Worm (Caenorhabditis elegans) whole organism, L2 larva: ENCODE results near the gene trpp-11.

ENCODE experiments used
- R02D3.7 ChIP-seq: fragments of 150-350 bp; optimal IDR thresholded peaks from 2 replicates; lab custom pipeline; 2014; ENCODE audit warnings: missing biosample characterization, missing genetic modification characterization
- ama-1 ChIP-seq: fragments of 150-350 bp; optimal IDR thresholded peaks from 2 replicates; lab custom pipeline; 2018; ENCODE audit warnings: inconsistent platforms
- blmp-1 ChIP-seq: sonication (generic microtip); optimal IDR thresholded peaks from 2 replicates; lab custom pipeline; 2017; ENCODE audit warnings: missing genetic modification characterization, mild to moderate bottlenecking, missing compliant biosample characterization, antibody characterized with exemption, moderate library complexity; ENCODE audit not compliant: insufficient read depth
- crh-2 ChIP-seq: sonication (generic microtip); optimal IDR thresholded peaks from 2 replicates; lab custom pipeline; 2017; ENCODE audit warnings: missing biosample characterization, missing genetic modification characterization
- dmd-4 ChIP-seq: sonication (generic microtip); optimal IDR thresholded peaks from 2 replicates; lab custom pipeline; 2017; ENCODE audit warnings: missing biosample characterization, missing genetic modification characterization
- egl-27 ChIP-seq: sonication (generic microtip); optimal IDR thresholded peaks from 3 replicates; lab custom pipeline; 2017; ENCODE audit warnings: missing biosample characterization, missing genetic modification reagents, missing genetic modification characterization
- elt-3 ChIP-seq: sonication (generic microtip); optimal IDR thresholded peaks from 2 replicates; lab custom pipeline; 2017; ENCODE audit warnings: missing biosample characterization, missing genetic modification characterization
- fos-1 ChIP-seq: fragments of 150-350 bp; optimal IDR thresholded peaks from 2 replicates; lab custom pipeline; 2014; ENCODE audit warnings: missing biosample characterization, missing genetic modification characterization
- lin-11 ChIP-seq: fragments of 150-350 bp; sonication (generic microtip); optimal IDR thresholded peaks from 2 replicates; lab custom pipeline; 2014; ENCODE audit warnings: missing biosample characterization, missing genetic modification characterization, inconsistent platforms, mixed read lengths
- lin-39 ChIP-seq: fragments of 150-350 bp; optimal IDR thresholded peaks from 2 replicates; lab custom pipeline; 2014; ENCODE audit warnings: missing biosample characterization, missing genetic modification reagents, missing genetic modification characterization
- nhr-237 ChIP-seq: fragments of 150-350 bp; optimal IDR thresholded peaks from 2 replicates; lab custom pipeline; 2014; ENCODE audit warnings: missing biosample characterization, missing genetic modification characterization
- skn-1 ChIP-seq: sonication (generic microtip); optimal IDR thresholded peaks from 2 replicates; lab custom pipeline; 2017; ENCODE audit warnings: missing biosample characterization, missing genetic modification characterization
- unc-55 ChIP-seq: fragments of 150-350 bp; sonication (generic microtip); optimal IDR thresholded peaks from 3 replicates; lab custom pipeline; 2014; ENCODE audit warnings: missing biosample characterization, missing genetic modification reagents, missing genetic modification characterization
- ztf-11 ChIP-seq: sonication (generic microtip); optimal IDR thresholded peaks from 2 replicates; lab custom pipeline; 2017; ENCODE audit warnings: missing biosample characterization, missing genetic modification characterization

DNA sequence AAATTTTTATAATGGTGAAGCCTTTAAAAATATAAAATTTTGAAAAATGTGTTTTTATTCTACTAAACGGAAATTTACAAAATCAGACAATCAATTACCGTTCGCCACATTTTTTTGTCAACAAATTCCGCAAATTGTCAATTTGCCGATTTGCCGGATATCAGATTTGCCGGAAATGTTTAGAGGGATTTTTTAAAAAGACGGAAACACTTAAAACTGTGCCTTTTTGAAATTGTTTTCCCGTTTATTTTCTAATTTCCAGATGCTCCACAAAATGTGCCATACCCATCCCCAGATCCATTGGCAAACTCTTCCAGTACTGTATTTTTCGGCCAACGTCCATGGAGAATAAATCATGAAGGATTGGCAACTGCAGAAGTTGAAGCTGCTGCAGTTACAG lies 2.6 kb downstream of the trpp-11 start:
- TF ChIP-seq crh-2 (tag; lab: Kevin White, UChicago), result no peak
- TF ChIP-seq egl-27, result no peak
- no peak for TF ChIP-seq dmd-4
- no peak for TF ChIP-seq R02D3.7 (tag; lab: Kevin White, UChicago)
- TF ChIP-seq nhr-237 (tag; lab: Kevin White, UChicago), result no peak
- TF ChIP-seq lin-11 (tag; lab: Kevin White, UChicago), result no peak
- no peak for TF ChIP-seq lin-39 (tag; lab: Kevin White, UChicago)
- no peak for TF ChIP-seq unc-55 (GFP tag; lab: Kevin White, UChicago)
- TF ChIP-seq fos-1, result no peak
- no peak for TF ChIP-seq skn-1 (tag; lab: Kevin White, UChicago)
- no peak for TF ChIP-seq blmp-1
- no peak for TF ChIP-seq elt-3 (tag; lab: Kevin White, UChicago)
- no peak for TF ChIP-seq ama-1 (lab: Kevin White, UChicago)
- no peak for TF ChIP-seq ztf-11 (tag; lab: Kevin White, UChicago)
